Worm (Caenorhabditis elegans) whole organism, L3 larva: ENCODE results near the gene spp-7.
"Not testable (repeated sequence)": the region's sequence is repeated elsewhere in the genome, so short reads cannot be mapped to it uniquely, and the experiment has no call there.

ENCODE experiments used
- ZK546.5 ChIP-seq: sonication (generic microtip); optimal IDR thresholded peaks from 2 replicates; lab custom pipeline; 2017; ENCODE audit warnings: missing biosample characterization, missing genetic modification characterization
- aly-2 ChIP-seq: fragments of 150-350 bp; optimal IDR thresholded peaks from 2 replicates; lab custom pipeline; 2014; ENCODE audit warnings: missing biosample characterization, missing genetic modification characterization
- ama-1 ChIP-seq: fragments of 150-350 bp; optimal IDR thresholded peaks from 2 replicates; lab custom pipeline; 2018
- ceh-16 ChIP-seq: sonication (generic microtip); optimal IDR thresholded peaks from 2 replicates; lab custom pipeline; 2017; ENCODE audit warnings: missing biosample characterization, missing genetic modification characterization
- ceh-28 ChIP-seq: fragments of 150-350 bp; optimal IDR thresholded peaks from 2 replicates; lab custom pipeline; 2014; ENCODE audit warnings: missing biosample characterization, missing genetic modification reagents, missing genetic modification characterization
- ceh-82 ChIP-seq: fragments of 150-350 bp; optimal IDR thresholded peaks from 2 replicates; lab custom pipeline; 2014; ENCODE audit warnings: missing biosample characterization, missing genetic modification characterization
- ceh-9 ChIP-seq: sonication (generic microtip); optimal IDR thresholded peaks from 2 replicates; lab custom pipeline; 2018; ENCODE audit warnings: missing biosample characterization, missing genetic modification characterization
- egl-27 ChIP-seq: sonication (generic microtip); optimal IDR thresholded peaks from 4 replicates; lab custom pipeline; 2017; ENCODE audit warnings: missing biosample characterization, missing genetic modification reagents, missing genetic modification characterization
- elt-1 ChIP-seq: fragments of 150-350 bp; optimal IDR thresholded peaks from 2 replicates; lab custom pipeline; 2014; ENCODE audit warnings: missing biosample characterization, missing genetic modification characterization
- elt-2 ChIP-seq: sonication (generic microtip); optimal IDR thresholded peaks from 2 replicates; lab custom pipeline; 2016; ENCODE audit warnings: missing genetic modification reagents, mild to moderate bottlenecking, missing genetic modification characterization, missing compliant biosample characterization
- elt-3 ChIP-seq, 3 experiments: fragments of 150-350 bp in 1 of 3; sonication (generic microtip) in 2 of 3; optimal IDR thresholded peaks; 2 replicates in 2 of 3; 4 replicates in 1 of 3; lab custom pipeline; 2014 to 2017; ENCODE audit warnings: missing biosample characterization in 3 of 3, missing genetic modification characterization in 3 of 3
- eor-1 ChIP-seq, 2 experiments: fragments of 150-350 bp; optimal IDR thresholded peaks; 2 replicates each; lab custom pipeline; 2014 to 2018; ENCODE audit warnings: missing biosample characterization in 2 of 2, missing genetic modification characterization in 2 of 2
- fkh-10 ChIP-seq: sonication (generic microtip); optimal IDR thresholded peaks from 2 replicates; lab custom pipeline; 2017; ENCODE audit warnings: missing biosample characterization, missing genetic modification reagents, missing genetic modification characterization
- fos-1 ChIP-seq: fragments of 150-350 bp; optimal IDR thresholded peaks from 2 replicates; lab custom pipeline; 2014; ENCODE audit warnings: missing biosample characterization, missing genetic modification characterization
- jun-1 ChIP-seq: fragments of 150-350 bp; optimal IDR thresholded peaks from 2 replicates; lab custom pipeline; 2014; ENCODE audit warnings: missing biosample characterization, missing genetic modification reagents, missing genetic modification characterization
- lsy-12 ChIP-seq: sonication (generic microtip); optimal IDR thresholded peaks from 2 replicates; lab custom pipeline; 2016; ENCODE audit warnings: mild to moderate bottlenecking, missing genetic modification characterization, missing compliant biosample characterization
- mdl-1 ChIP-seq: fragments of 150-350 bp; optimal IDR thresholded peaks from 2 replicates; lab custom pipeline; 2014; ENCODE audit warnings: missing biosample characterization, missing genetic modification characterization
- mml-1 ChIP-seq: fragments of 150-350 bp; sonication (generic microtip); optimal IDR thresholded peaks from 3 replicates; lab custom pipeline; 2014; ENCODE audit warnings: missing biosample characterization, missing genetic modification characterization
- nfya-1 ChIP-seq: sonication (generic microtip); optimal IDR thresholded peaks from 2 replicates; lab custom pipeline; 2017; ENCODE audit warnings: missing genetic modification characterization, mild to moderate bottlenecking, missing compliant biosample characterization, antibody characterized with exemption, moderate library complexity; ENCODE audit not compliant: insufficient read depth
- nhr-12 ChIP-seq: fragments of 150-350 bp; optimal IDR thresholded peaks from 2 replicates; lab custom pipeline; 2014; ENCODE audit warnings: missing biosample characterization, missing genetic modification characterization
- nhr-23 ChIP-seq: fragments of 150-350 bp; optimal IDR thresholded peaks from 2 replicates; lab custom pipeline; 2014; ENCODE audit warnings: missing biosample characterization, missing genetic modification reagents, missing genetic modification characterization
- nhr-237 ChIP-seq: fragments of 150-350 bp; optimal IDR thresholded peaks from 2 replicates; lab custom pipeline; 2014; ENCODE audit warnings: missing biosample characterization, missing genetic modification characterization
- nhr-25 ChIP-seq: sonication (generic microtip); optimal IDR thresholded peaks from 2 replicates; lab custom pipeline; 2017; ENCODE audit warnings: missing biosample characterization, missing genetic modification characterization
- nhr-28 ChIP-seq: fragments of 150-350 bp; optimal IDR thresholded peaks from 2 replicates; lab custom pipeline; 2014; ENCODE audit warnings: missing biosample characterization, missing genetic modification characterization
- nhr-67 ChIP-seq: fragments of 150-350 bp; optimal IDR thresholded peaks from 2 replicates; lab custom pipeline; 2014; ENCODE audit warnings: missing biosample characterization, missing genetic modification characterization
- nhr-76 ChIP-seq: fragments of 150-350 bp; sonication (generic microtip); optimal IDR thresholded peaks from 5 replicates; lab custom pipeline; 2014; ENCODE audit warnings: missing biosample characterization, missing genetic modification characterization
- nhr-77 ChIP-seq: fragments of 150-350 bp; optimal IDR thresholded peaks from 2 replicates; lab custom pipeline; 2014; ENCODE audit warnings: missing biosample characterization, missing genetic modification characterization
- pha-4 ChIP-seq: fragments of 150-350 bp; optimal IDR thresholded peaks from 2 replicates; lab custom pipeline; 2014; ENCODE audit warnings: missing biosample characterization, missing genetic modification reagents, missing genetic modification characterization
- snpc-4 ChIP-seq: fragments of 150-350 bp; optimal IDR thresholded peaks from 2 replicates; lab custom pipeline; 2014; ENCODE audit warnings: missing biosample characterization, missing genetic modification characterization
- unc-62 ChIP-seq: fragments of 150-350 bp; sonication (generic microtip); optimal IDR thresholded peaks from 4 replicates; lab custom pipeline; 2014; ENCODE audit warnings: missing biosample characterization, missing genetic modification reagents, missing genetic modification characterization
- ztf-11 ChIP-seq: fragments of 150-350 bp; optimal IDR thresholded peaks from 2 replicates; lab custom pipeline; 2014; ENCODE audit warnings: missing biosample characterization, missing genetic modification characterization
- ztf-4 ChIP-seq: fragments of 150-350 bp; optimal IDR thresholded peaks from 2 replicates; lab custom pipeline; 2014; ENCODE audit warnings: missing biosample characterization, missing genetic modification characterization

spp-7 gene

ce11 chrIV:5415696-5416095, at the start of gene spp-7:
Gene spp-7 (minus strand): TSS chrIV:5415796.
- TF ChIP-seq ZK546.5 (tag; lab: Kevin White, UChicago) (no peak), lsy-12 (tag; lab: Kevin White, UChicago) (no peak), nhr-28 (no peak), nhr-12 (tag; lab: Kevin White, UChicago) (no peak), elt-2 (tag; lab: Kevin White, UChicago) (no peak), elt-3 (tag; optimal IDR thresholded peaks at IDR 0.05; lab: Kevin White, UChicago) (no peak), ceh-82 (no peak), nhr-23 (tag; lab: Kevin White, UChicago) (no peak), ama-1 (no peak), egl-27 (tag; lab: Kevin White, UChicago) (no peak), fkh-10 (no peak), pha-4 (tag; lab: Kevin White, UChicago) (no peak), elt-1 (tag; lab: Kevin White, UChicago) (no peak), mdl-1 (tag; lab: Kevin White, UChicago) (no peak), nfya-1 (tag; lab: Kevin White, UChicago) (no peak), mml-1 (tag; lab: Kevin White, UChicago) (no peak), ceh-16 (tag; lab: Kevin White, UChicago) (no peak), ztf-4 (tag; lab: Kevin White, UChicago) (no peak), nhr-237 (tag; lab: Kevin White, UChicago) (no peak), unc-62 (no peak)

ce11 chrIV:5464403-5464802, 48.8 kb upstream of the spp-7 start, which contains the start of gene Y52D5A.2:
Gene Y52D5A.2 (minus strand): TSS chrIV:5464503.
- TF ChIP-seq mml-1, nhr-25, nhr-67 (tag; lab: Kevin White, UChicago): not testable (repeated sequence)

- no peak for TF ChIP-seq elt-2 (tag; lab: Kevin White, UChicago)
- TF ChIP-seq eor-1 (tag; optimal IDR thresholded peaks at IDR 0.05; lab: Kevin White, UChicago): no peak
- no peak for TF ChIP-seq lsy-12 (tag; lab: Kevin White, UChicago)
- TF ChIP-seq snpc-4 (tag; lab: Kevin White, UChicago): no peak
- TF ChIP-seq elt-1 (tag; lab: Kevin White, UChicago): no peak
- no peak for TF ChIP-seq ceh-16 (tag; lab: Kevin White, UChicago)
- TF ChIP-seq egl-27 (tag; lab: Kevin White, UChicago): no peak
- TF ChIP-seq mml-1 (tag; lab: Kevin White, UChicago): no peak
- TF ChIP-seq ceh-82: no peak
- no peak for TF ChIP-seq unc-62
- TF ChIP-seq ceh-28 (tag; lab: Kevin White, UChicago): no peak
Observed at ce11 chrIV:5462820-5463219, 47.2 kb upstream of the spp-7 start.

- TF ChIP-seq nhr-237, ztf-11, nhr-12 (tag; lab: Kevin White, UChicago): not testable (repeated sequence)
Observed at ce11 chrIV:5455999-5456398, 40.4 kb upstream of the spp-7 start, which contains the start of gene Y4C6A.3. Gene Y4C6A.3 (minus strand): TSS chrIV:5456099.

- TF ChIP-seq ceh-9 (tag; lab: Kevin White, UChicago) (no peak), nhr-237 (tag; lab: Kevin White, UChicago) (no peak), lsy-12 (tag; lab: Kevin White, UChicago) (no peak), nhr-25 (tag; lab: Kevin White, UChicago) (no peak), nhr-77 (no peak), nhr-12 (tag; lab: Kevin White, UChicago) (no peak), aly-2 (tag; lab: Kevin White, UChicago) (no peak), ZK546.5 (tag; lab: Kevin White, UChicago) (no peak), fos-1 (tag; lab: Kevin White, UChicago) (no peak), ztf-4 (tag; lab: Kevin White, UChicago) (no peak), nhr-76 (tag; lab: Kevin White, UChicago) (no peak), unc-62 (no peak), ceh-82 (no peak), pha-4 (tag; lab: Kevin White, UChicago) (no peak), elt-1 (tag; lab: Kevin White, UChicago) (no peak), jun-1 (tag; lab: Kevin White, UChicago) (no peak)
Observed at ce11 chrIV:5452667-5453066, 37.1 kb upstream of the spp-7 start, which contains the start of gene Y4C6A.4. Gene Y4C6A.4 (plus strand): TSS chrIV:5452967.
